Fruit fly (Drosophila melanogaster) whole organism, embryonic: ENCODE data around the gene CG32267.

Source experiments
- CG10431 ChIP-seq: fragments of 200-800 bp; sonication (Bioruptor generic); optimal IDR thresholded peaks from 3 replicates; lab custom pipeline; 2018; ENCODE audit warnings: missing biosample characterization, mild to moderate bottlenecking, missing genetic modification characterization
- CG11504 ChIP-seq: fragments of 200-800 bp; sonication (Bioruptor generic); optimal IDR thresholded peaks from 3 replicates; lab custom pipeline; 2019; ENCODE audit warnings: missing biosample characterization, mild to moderate bottlenecking, missing genetic modification characterization, moderate library complexity
- CG11560 ChIP-seq: fragments of 200-800 bp; sonication (Bioruptor generic); IDR thresholded peaks from 3 replicates; pipeline ENCODE4 v1.3.6; 2022; ENCODE audit warnings: missing biosample characterization, missing genetic modification characterization
- CG12391 ChIP-seq: fragments of 200-800 bp; sonication (Bioruptor generic); optimal IDR thresholded peaks from 3 replicates; lab custom pipeline; 2018; ENCODE audit warnings: missing biosample characterization, mild to moderate bottlenecking, missing genetic modification characterization, moderate library complexity
- CG14710 ChIP-seq: fragments of 200-800 bp; sonication (Bioruptor generic); optimal IDR thresholded peaks from 3 replicates; lab custom pipeline; 2019; ENCODE audit warnings: missing biosample characterization, mild to moderate bottlenecking, missing genetic modification characterization, moderate library complexity
- CG15601 ChIP-seq: fragments of 200-800 bp; sonication (Bioruptor generic); optimal IDR thresholded peaks from 3 replicates; lab custom pipeline; 2019; ENCODE audit warnings: missing biosample characterization, mild to moderate bottlenecking, missing genetic modification characterization, moderate library complexity
- CG17359 ChIP-seq: fragments of 200-800 bp; sonication (Bioruptor generic); optimal IDR thresholded peaks from 3 replicates; lab custom pipeline; 2018; ENCODE audit warnings: missing biosample characterization, mild to moderate bottlenecking, missing genetic modification characterization, moderate library complexity
- CG17361 ChIP-seq: fragments of 200-800 bp; sonication (Bioruptor generic); IDR thresholded peaks from 3 replicates; pipeline ENCODE4 v1.3.6; 2022; ENCODE audit warnings: missing biosample characterization, missing genetic modification characterization
- CG17829 ChIP-seq: fragments of 200-800 bp; optimal IDR thresholded peaks from 2 replicates; lab custom pipeline; 2019; ENCODE audit warnings: missing biosample characterization, mild to moderate bottlenecking, missing genetic modification characterization, moderate library complexity
- CG18262 ChIP-seq: fragments of 200-800 bp; optimal IDR thresholded peaks from 3 replicates; lab custom pipeline; 2019; ENCODE audit warnings: missing biosample characterization, mild to moderate bottlenecking, missing genetic modification characterization, moderate library complexity
- CG2678 ChIP-seq: fragments of 200-800 bp; sonication (Bioruptor generic); optimal IDR thresholded peaks from 3 replicates; lab custom pipeline; 2019; ENCODE audit warnings: missing biosample characterization, mild to moderate bottlenecking, missing genetic modification characterization, moderate library complexity
- CG31224 ChIP-seq: fragments of 200-800 bp; sonication (Bioruptor generic); IDR thresholded peaks from 2 replicates; pipeline ENCODE4 v1.3.6; 2022; ENCODE audit warnings: missing biosample characterization, missing genetic modification characterization
- CG3281 ChIP-seq: fragments of 200-800 bp; sonication (Bioruptor generic); optimal IDR thresholded peaks from 3 replicates; lab custom pipeline; 2017; ENCODE audit warnings: missing biosample characterization, mild to moderate bottlenecking, missing genetic modification characterization
- CG34224 ChIP-seq: fragments of 200-800 bp; sonication (Bioruptor generic); IDR thresholded peaks from 3 replicates; pipeline ENCODE4 v1.3.6; 2022; ENCODE audit warnings: missing biosample characterization, missing genetic modification characterization; ENCODE audit not compliant: partially characterized antibody
- CG6254 ChIP-seq: fragments of 200-800 bp; sonication (Bioruptor generic); optimal IDR thresholded peaks from 3 replicates; lab custom pipeline; 2017; ENCODE audit warnings: mild to moderate bottlenecking, missing biosample characterization, missing genetic modification reagents, missing genetic modification characterization
- CG8281 ChIP-seq: fragments of 200-800 bp; sonication (Bioruptor generic); optimal IDR thresholded peaks from 2 replicates; lab custom pipeline; 2018; ENCODE audit warnings: missing biosample characterization, mild to moderate bottlenecking, missing genetic modification characterization, moderate library complexity
- CG8388 ChIP-seq: fragments of 200-800 bp; sonication (Bioruptor generic); optimal IDR thresholded peaks from 2 replicates; lab custom pipeline; 2019; ENCODE audit warnings: missing biosample characterization, mild to moderate bottlenecking, missing genetic modification characterization, moderate library complexity
- CG9609 ChIP-seq: fragments of 200-800 bp; sonication (Bioruptor generic); optimal IDR thresholded peaks from 3 replicates; lab custom pipeline; 2016; ENCODE audit warnings: missing biosample characterization, missing genetic modification characterization
- CG9727 ChIP-seq: fragments of 200-800 bp; sonication (Bioruptor generic); optimal IDR thresholded peaks from 3 replicates; lab custom pipeline; 2017; ENCODE audit warnings: missing biosample characterization, mild to moderate bottlenecking, missing genetic modification characterization
- CG9876 ChIP-seq: fragments of 200-800 bp; sonication (Bioruptor generic); optimal IDR thresholded peaks from 2 replicates; lab custom pipeline; 2016; ENCODE audit warnings: missing biosample characterization, missing genetic modification characterization
- CoRest ChIP-seq: fragments of 200-800 bp; sonication (Bioruptor generic); optimal IDR thresholded peaks from 3 replicates; lab custom pipeline; 2018; ENCODE audit warnings: missing biosample characterization, mild to moderate bottlenecking, missing genetic modification characterization, moderate library complexity
- Dref ChIP-seq: fragments of 200-800 bp; sonication (Bioruptor generic); IDR thresholded peaks from 2 replicates; pipeline ENCODE4 v1.3.6; 2022; ENCODE audit warnings: missing biosample characterization, missing genetic modification characterization
- Eip74EF ChIP-seq, 2 experiments: fragments of 200-800 bp in 1 of 2; fragments of >200 bp in 1 of 2; sonication (Bioruptor generic) in 1 of 2; optimal IDR thresholded peaks; 2 replicates each; lab custom pipeline; 2017 to 2019; ENCODE audit warnings: missing biosample characterization in 2 of 2, missing genetic modification characterization in 2 of 2, mild to moderate bottlenecking in 1 of 2, moderate library complexity in 1 of 2
- Fer1 ChIP-seq: fragments of 200-800 bp; sonication (Bioruptor generic); optimal IDR thresholded peaks from 2 replicates; lab custom pipeline; 2017; ENCODE audit warnings: missing biosample characterization, mild to moderate bottlenecking, missing genetic modification characterization
- Hr3 ChIP-seq: fragments of 200-800 bp; sonication (Bioruptor generic); optimal IDR thresholded peaks from 3 replicates; lab custom pipeline; 2016; ENCODE audit warnings: missing biosample characterization, missing genetic modification characterization
- Hr51 ChIP-seq, 2 experiments: fragments of 200-800 bp; sonication (Bioruptor generic); optimal IDR thresholded peaks; 2 replicates in 1 of 2; 3 replicates in 1 of 2; lab custom pipeline; 2016 to 2018; ENCODE audit warnings: missing biosample characterization in 2 of 2, missing genetic modification characterization in 2 of 2, mild to moderate bottlenecking in 1 of 2, moderate library complexity in 1 of 2
- PHDP ChIP-seq: fragments of 200-800 bp; sonication (Bioruptor generic); optimal IDR thresholded peaks from 3 replicates; lab custom pipeline; 2018; ENCODE audit warnings: missing biosample characterization, mild to moderate bottlenecking, missing genetic modification characterization, moderate library complexity
- Ptx1 ChIP-seq: fragments of 200-800 bp; sonication (Bioruptor generic); IDR thresholded peaks from 2 replicates; pipeline ENCODE4 v1.3.6; 2022; ENCODE audit warnings: missing biosample characterization, missing genetic modification characterization
- Sox102F ChIP-seq: fragments of 200-800 bp; sonication (Bioruptor generic); optimal IDR thresholded peaks from 2 replicates; lab custom pipeline; 2018; ENCODE audit warnings: missing biosample characterization, mild to moderate bottlenecking, missing genetic modification characterization, moderate library complexity
- Trl ChIP-seq, 3 experiments: fragments of >200 bp in 2 of 3; fragments of 200-800 bp in 1 of 3; sonication (Bioruptor generic) in 1 of 3; optimal IDR thresholded peaks; 2 replicates in 1 of 3; 3 replicates in 2 of 3; lab custom pipeline; 2016 to 2017; ENCODE audit warnings: missing biosample characterization in 1 of 3, missing genetic modification characterization in 1 of 3
- Usf ChIP-seq: fragments of 200-800 bp; sonication (Bioruptor generic); optimal IDR thresholded peaks from 2 replicates; lab custom pipeline; 2017; ENCODE audit warnings: missing genotype, missing biosample characterization, missing genetic modification characterization
- gem ChIP-seq: fragments of 200-800 bp; sonication (Bioruptor generic); optimal IDR thresholded peaks from 2 replicates; lab custom pipeline; 2019; ENCODE audit warnings: missing biosample characterization, mild to moderate bottlenecking, missing genetic modification characterization, moderate library complexity
- hkb ChIP-seq, 2 experiments: fragments of 200-800 bp in 1 of 2; fragments of >200 bp in 1 of 2; sonication (Bioruptor generic) in 1 of 2; IDR thresholded peaks in 1 of 2; optimal IDR thresholded peaks in 1 of 2; 2 replicates each; pipeline versions ENCODE4 v1.3.6 to Lab custom; 2017 to 2022; ENCODE audit warnings: missing biosample characterization in 1 of 2, missing genetic modification characterization in 1 of 2
- jing ChIP-seq: fragments of 200-800 bp; sonication (Bioruptor generic); optimal IDR thresholded peaks from 2 replicates; lab custom pipeline; 2018; ENCODE audit warnings: missing biosample characterization, mild to moderate bottlenecking, missing genetic modification characterization
- knrl ChIP-seq: fragments of 200-800 bp; sonication (Bioruptor generic); IDR thresholded peaks from 3 replicates; pipeline ENCODE4 v1.3.6; 2022; ENCODE audit warnings: missing biosample characterization, missing genetic modification characterization; ENCODE audit not compliant: partially characterized antibody
- lola ChIP-seq, 3 experiments: fragments of >200 bp in 2 of 3; fragments of 200-800 bp in 1 of 3; sonication (Bioruptor generic) in 1 of 3; optimal IDR thresholded peaks; 2 replicates each; lab custom pipeline; 2017 to 2019; ENCODE audit warnings: missing biosample characterization in 3 of 3, missing genetic modification characterization in 3 of 3, mild to moderate bottlenecking in 1 of 3, moderate library complexity in 1 of 3
- mirr ChIP-seq: fragments of 200-800 bp; sonication (Bioruptor generic); optimal IDR thresholded peaks from 3 replicates; lab custom pipeline; 2018; ENCODE audit warnings: missing biosample characterization, mild to moderate bottlenecking, missing genetic modification characterization
- nerfin-1 ChIP-seq: fragments of 200-800 bp; sonication (Bioruptor generic); optimal IDR thresholded peaks from 3 replicates; lab custom pipeline; 2019; ENCODE audit warnings: missing biosample characterization, mild to moderate bottlenecking, missing genetic modification characterization, moderate library complexity
- pan ChIP-seq, 4 experiments: fragments of >200 bp in 3 of 4; fragments of 200-800 bp in 1 of 4; sonication (Bioruptor generic) in 1 of 4; optimal IDR thresholded peaks in 3 of 4; IDR thresholded peaks in 1 of 4; 2 replicates each; pipeline versions ENCODE4 v1.3.6 to Lab custom; 2017 to 2022; ENCODE audit warnings: missing biosample characterization in 2 of 4, missing genetic modification characterization in 2 of 4, mixed read lengths in 1 of 4
- peb ChIP-seq: fragments of 200-800 bp; sonication (Bioruptor generic); IDR thresholded peaks from 2 replicates; pipeline ENCODE4 v1.3.6; 2022; ENCODE audit warnings: missing biosample characterization, missing genetic modification characterization
- pita ChIP-seq: fragments of 200-800 bp; sonication (Bioruptor generic); optimal IDR thresholded peaks from 2 replicates; lab custom pipeline; 2017; ENCODE audit warnings: missing biosample characterization, mild to moderate bottlenecking, missing genetic modification characterization
- salm ChIP-seq: fragments of 200-800 bp; sonication (Bioruptor generic); optimal IDR thresholded peaks from 2 replicates; lab custom pipeline; 2018; ENCODE audit warnings: missing biosample characterization, mild to moderate bottlenecking, missing genetic modification characterization
- sens ChIP-seq: fragments of 200-800 bp; sonication (Bioruptor generic); peaks from one replicate; lab custom pipeline; 2016; ENCODE audit warnings: missing biosample characterization, missing genetic modification characterization
- sug ChIP-seq: fragments of 200-800 bp; optimal IDR thresholded peaks from 2 replicates; lab custom pipeline; 2019; ENCODE audit warnings: missing biosample characterization, mild to moderate bottlenecking, missing genetic modification characterization, moderate library complexity
- tgo ChIP-seq: fragments of 200-800 bp; sonication (Bioruptor generic); IDR thresholded peaks from 3 replicates; pipeline ENCODE4 v1.3.6; 2022; ENCODE audit warnings: missing biosample characterization, missing genetic modification characterization
- trh ChIP-seq: fragments of 200-800 bp; sonication (Bioruptor generic); optimal IDR thresholded peaks from 2 replicates; lab custom pipeline; 2016; ENCODE audit warnings: missing biosample characterization, missing genetic modification characterization
- yki ChIP-seq: fragments of >200 bp; optimal IDR thresholded peaks from 3 replicates; lab custom pipeline; 2018

Gene CG32267

DNA sequence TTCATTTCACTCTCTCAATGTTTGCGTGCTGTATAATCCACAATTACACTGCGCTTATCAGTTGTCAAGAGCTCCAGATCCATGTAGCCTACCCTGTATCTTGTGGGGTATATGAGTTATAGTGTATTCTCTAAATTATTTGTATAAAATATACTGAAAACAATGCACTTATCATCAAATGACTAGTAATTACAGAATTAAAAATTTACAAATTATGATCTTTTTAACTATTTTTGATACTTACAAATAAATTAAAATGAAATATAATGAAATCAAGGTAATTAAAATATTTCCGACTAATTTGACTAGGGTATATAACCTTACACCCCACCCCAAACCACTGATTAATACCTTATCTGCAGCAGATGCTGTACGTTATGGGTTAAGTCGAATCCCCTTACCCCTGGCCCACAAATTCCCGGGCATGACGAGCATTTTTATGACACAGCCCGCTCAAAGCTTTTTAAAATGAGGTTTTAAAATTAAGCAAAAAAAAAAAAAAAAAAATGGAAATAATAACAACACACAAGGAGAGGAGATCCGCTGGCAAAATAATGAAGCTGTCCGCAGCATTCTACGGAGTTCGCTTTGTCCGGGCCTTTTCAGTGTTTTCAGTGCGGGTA is 13.3 kb upstream of the CG32267 start:
- peak; percentile 33 for TF ChIP-seq CG8388 (GFP tag; lab: Kevin White, UChicago)
- TF ChIP-seq CG10431 (GFP tag; lab: Kevin White, UChicago): no peak
- TF ChIP-seq PHDP: peak; percentile 52
- peak; percentile 26 for TF ChIP-seq CG8281 (tag; lab: Kevin White, UChicago)
- TF ChIP-seq lola (GFP tag; optimal IDR thresholded peaks at IDR 0.05; lab: Kevin White, UChicago): no peak
- TF ChIP-seq salm: no peak
- TF ChIP-seq CG12391 (tag; lab: Kevin White, UChicago): peak; percentile 50
- TF ChIP-seq pita (GFP tag; lab: Kevin White, UChicago): no peak
- TF ChIP-seq Hr3 (GFP tag; lab: Kevin White, UChicago): peak; percentile 24
- TF ChIP-seq Hr51 (GFP tag; optimal IDR thresholded peaks at IDR 0.05; lab: Kevin White, UChicago): peak in 1 of 2 experiments; percentile 45
- TF ChIP-seq yki (lab: Kevin White, UChicago): no peak
- TF ChIP-seq CG2678 (tag; lab: Kevin White, UChicago): peak; percentile 70
- TF ChIP-seq Eip74EF (GFP tag; optimal IDR thresholded peaks at IDR 0.05; lab: Kevin White, UChicago): peak in 1 of 2 experiments; percentile 24
- no peak for TF ChIP-seq CG9876
- peak; percentile 67 for TF ChIP-seq gem (tag; lab: Kevin White, UChicago)
- no peak for TF ChIP-seq CG9609
- no peak for TF ChIP-seq pan (optimal IDR thresholded peaks at IDR 0.05; lab: Kevin White, UChicago)
- peak in 1 of 2 experiments; percentile 10 for TF ChIP-seq pan (GFP tag; optimal IDR thresholded peaks at IDR 0.05 in 1 of 2, IDR thresholded peaks at IDR 0.05 in 1 of 2)
- peak; percentile 18 for TF ChIP-seq mirr (GFP tag; lab: Kevin White, UChicago)
- no peak for TF ChIP-seq CG31224
- TF ChIP-seq sug (tag; lab: Kevin White, UChicago): peak; percentile 31
- peak; percentile 31 for TF ChIP-seq CG15601 (tag; lab: Kevin White, UChicago)
- TF ChIP-seq Trl (optimal IDR thresholded peaks at IDR 0.05; lab: Kevin White, UChicago): no peak
- no peak for TF ChIP-seq Trl (GFP tag; optimal IDR thresholded peaks at IDR 0.05; lab: Kevin White, UChicago)
- peak; percentile 48 for TF ChIP-seq sens (GFP tag; lab: Kevin White, UChicago)
- TF ChIP-seq knrl (GFP tag; lab: Robert Waterston, UW): no peak
- TF ChIP-seq Usf (GFP tag; lab: Kevin White, UChicago): no peak
- TF ChIP-seq peb: no peak
- peak; percentile 5 for TF ChIP-seq Fer1 (GFP tag; lab: Kevin White, UChicago)
- peak; percentile 24 for TF ChIP-seq CG14710 (tag; lab: Kevin White, UChicago)
- TF ChIP-seq nerfin-1 (tag; lab: Kevin White, UChicago): peak; percentile 1
- no peak for TF ChIP-seq CG6254 (GFP tag; lab: Kevin White, UChicago)
- TF ChIP-seq CG3281 (GFP tag; lab: Kevin White, UChicago): peak; percentile 18
- TF ChIP-seq trh (GFP tag; lab: Kevin White, UChicago): no peak
- TF ChIP-seq Sox102F (GFP tag; lab: Kevin White, UChicago): peak; percentile 31
- peak; percentile 48; the same call in 2 of the 3 replicates for TF ChIP-seq tgo (GFP tag; lab: Robert Waterston, UW)
- no peak for TF ChIP-seq CG34224 (GFP tag; lab: Robert Waterston, UW)
- TF ChIP-seq CG9727: peak; percentile 26
- TF ChIP-seq Dref: no peak
- TF ChIP-seq hkb (optimal IDR thresholded peaks at IDR 0.05; lab: Kevin White, UChicago): no peak
- TF ChIP-seq hkb (GFP tag; IDR thresholded peaks at IDR 0.05; lab: Robert Waterston, UW): 0 out of 2 replicates have a peak, but pooled peaks have one; percentile 14
- TF ChIP-seq CG17829 (tag; lab: Kevin White, UChicago): peak; percentile 1
- TF ChIP-seq CG11504 (tag; lab: Kevin White, UChicago): peak; percentile 63
- peak; percentile 64 for TF ChIP-seq Ptx1 (GFP tag; lab: Robert Waterston, UW)
- TF ChIP-seq CG17361 (GFP tag; lab: Robert Waterston, UW): peak; percentile 62; the same call in 2 of the 3 replicates
- TF ChIP-seq CG18262 (tag; lab: Kevin White, UChicago): peak; percentile 60
- TF ChIP-seq jing (GFP tag; lab: Kevin White, UChicago): no peak
- peak; percentile 45 for TF ChIP-seq CoRest
- peak; percentile 32 for TF ChIP-seq CG17359 (tag; lab: Kevin White, UChicago)
- no peak for TF ChIP-seq CG11560 (tag; lab: Robert Waterston, UW)
